Fruit fly (Drosophila melanogaster) whole organism, adult: ENCODE data around the gene qtc.

Experiments used
- CG11617 ChIP-seq: fragments of 200-800 bp; sonication (Bioruptor generic); optimal IDR thresholded peaks from 2 replicates; lab custom pipeline; 2017; ENCODE audit warnings: mild to moderate bottlenecking, missing biosample characterization, missing genetic modification reagents, missing genetic modification characterization
- CG12768 ChIP-seq: fragments of 200-800 bp; sonication (Bioruptor generic); optimal IDR thresholded peaks from 2 replicates; lab custom pipeline; 2017; ENCODE audit warnings: missing biosample characterization, missing genetic modification characterization, mild to moderate bottlenecking, moderate library complexity, missing genetic modification reagents
- CG14711 ChIP-seq: fragments of 200-800 bp; sonication (Bioruptor generic); optimal IDR thresholded peaks from 2 replicates; lab custom pipeline; 2018; ENCODE audit warnings: missing biosample characterization, mild to moderate bottlenecking, missing genetic modification characterization, moderate library complexity
- CG1620 ChIP-seq: fragments of 200-800 bp; sonication (Bioruptor generic); optimal IDR thresholded peaks from 2 replicates; lab custom pipeline; 2016; ENCODE audit warnings: missing biosample characterization, missing genetic modification characterization
- CG33017 ChIP-seq: fragments of 200-800 bp; sonication (Bioruptor generic); optimal IDR thresholded peaks from 2 replicates; lab custom pipeline; 2018; ENCODE audit warnings: missing biosample characterization, mild to moderate bottlenecking, missing genetic modification characterization, moderate library complexity
- CG5204 ChIP-seq: fragments of 200-800 bp; sonication (Bioruptor generic); optimal IDR thresholded peaks from 2 replicates; lab custom pipeline; 2016; ENCODE audit warnings: missing biosample characterization, missing genetic modification characterization
- CG7045 ChIP-seq: fragments of 200-800 bp; sonication (Bioruptor generic); optimal IDR thresholded peaks from 2 replicates; lab custom pipeline; 2017; ENCODE audit warnings: missing biosample characterization, mild to moderate bottlenecking, missing genetic modification characterization
- CG7101 ChIP-seq: fragments of 200-800 bp; sonication (Bioruptor generic); optimal IDR thresholded peaks from 2 replicates; lab custom pipeline; 2018; ENCODE audit warnings: missing biosample characterization, mild to moderate bottlenecking, missing genetic modification characterization, moderate library complexity
- Clk ChIP-seq: fragments of 200-800 bp; sonication (Bioruptor generic); optimal IDR thresholded peaks from 2 replicates; lab custom pipeline; 2017; ENCODE audit warnings: missing biosample characterization, missing genetic modification characterization
- Crg-1 ChIP-seq: fragments of 200-800 bp; sonication (Bioruptor generic); optimal IDR thresholded peaks from 2 replicates; lab custom pipeline; 2016; ENCODE audit warnings: missing biosample characterization, missing genetic modification characterization
- Hr96 ChIP-seq: fragments of 200-800 bp; sonication (Bioruptor generic); optimal IDR thresholded peaks from 2 replicates; lab custom pipeline; 2016; ENCODE audit warnings: missing biosample characterization, missing genetic modification characterization
- Mnt ChIP-seq: fragments of 200-800 bp; sonication (Bioruptor generic); optimal IDR thresholded peaks from 2 replicates; lab custom pipeline; 2016; ENCODE audit warnings: missing biosample characterization, mild to moderate bottlenecking, missing genetic modification characterization
- bab1 ChIP-seq: fragments of 200-800 bp; sonication (Bioruptor generic); optimal IDR thresholded peaks from 3 replicates; lab custom pipeline; 2019; ENCODE audit warnings: missing biosample characterization, mild to moderate bottlenecking, missing genetic modification characterization, moderate library complexity
- cic ChIP-seq: fragments of 200-800 bp; sonication (Bioruptor generic); optimal IDR thresholded peaks from 2 replicates; lab custom pipeline; 2017; ENCODE audit warnings: missing biosample characterization, mild to moderate bottlenecking, missing genetic modification characterization, moderate library complexity
- cnc ChIP-seq, 2 experiments: fragments of >200 bp; optimal IDR thresholded peaks; 2 replicates each; lab custom pipeline; 2017
- kay ChIP-seq: fragments of 200-800 bp; sonication (Bioruptor generic); peaks from one replicate; lab custom pipeline; 2016; ENCODE audit warnings: missing biosample characterization, missing genetic modification characterization, borderline replicate concordance
- ovo ChIP-seq: fragments of 200-800 bp; sonication (Bioruptor generic); optimal IDR thresholded peaks from 2 replicates; lab custom pipeline; 2016; ENCODE audit warnings: missing biosample characterization, missing genetic modification characterization
- pad ChIP-seq: fragments of 200-800 bp; sonication (Bioruptor generic); optimal IDR thresholded peaks from 3 replicates; lab custom pipeline; 2017; ENCODE audit warnings: missing biosample characterization, missing genetic modification characterization, mild to moderate bottlenecking, moderate library complexity, missing genetic modification reagents
- tj ChIP-seq: fragments of 200-800 bp; sonication (Bioruptor generic); optimal IDR thresholded peaks from 3 replicates; lab custom pipeline; 2017; ENCODE audit warnings: missing biosample characterization, mild to moderate bottlenecking, missing genetic modification characterization, moderate library complexity
- toe ChIP-seq: fragments of 200-800 bp; sonication (Bioruptor generic); optimal IDR thresholded peaks from 2 replicates; lab custom pipeline; 2016; ENCODE audit warnings: missing biosample characterization, missing genetic modification characterization

qtc gene

dm6 chr2L:5092992-5093695, 32.5 kb downstream of the qtc start, which contains the start of gene Pgant5:
Gene Pgant5, minus strand, starts transcription at chr2L:5093592.
- TF ChIP-seq cnc (optimal IDR thresholded peaks at IDR 0.05; lab: Kevin White, UChicago) (no peak), pad (GFP tag; lab: Kevin White, UChicago) (peak; percentile 4), CG5204 (GFP tag; lab: Kevin White, UChicago) (no peak), cic (GFP tag; lab: Kevin White, UChicago) (peak; percentile 55), bab1 (GFP tag; lab: Kevin White, UChicago) (no peak), CG7045 (GFP tag; lab: Kevin White, UChicago) (peak; percentile 27), ovo (GFP tag; lab: Kevin White, UChicago) (no peak), CG7101 (peak; percentile 3), kay (GFP tag; lab: Kevin White, UChicago) (no peak), CG14711 (no peak), CG33017 (tag; lab: Kevin White, UChicago) (peak; percentile 57), CG1620 (GFP tag; lab: Kevin White, UChicago) (peak; percentile 42), Mnt (GFP tag; lab: Kevin White, UChicago) (peak; percentile 49), CG11617 (GFP tag; lab: Kevin White, UChicago) (peak; percentile 29), toe (no peak), tj (GFP tag; lab: Kevin White, UChicago) (peak; percentile 52), CG12768 (peak; percentile 50), Crg-1 (GFP tag; lab: Kevin White, UChicago) (no peak), Hr96 (GFP tag; lab: Kevin White, UChicago) (peak; percentile 63), Clk (no peak)

DNA sequence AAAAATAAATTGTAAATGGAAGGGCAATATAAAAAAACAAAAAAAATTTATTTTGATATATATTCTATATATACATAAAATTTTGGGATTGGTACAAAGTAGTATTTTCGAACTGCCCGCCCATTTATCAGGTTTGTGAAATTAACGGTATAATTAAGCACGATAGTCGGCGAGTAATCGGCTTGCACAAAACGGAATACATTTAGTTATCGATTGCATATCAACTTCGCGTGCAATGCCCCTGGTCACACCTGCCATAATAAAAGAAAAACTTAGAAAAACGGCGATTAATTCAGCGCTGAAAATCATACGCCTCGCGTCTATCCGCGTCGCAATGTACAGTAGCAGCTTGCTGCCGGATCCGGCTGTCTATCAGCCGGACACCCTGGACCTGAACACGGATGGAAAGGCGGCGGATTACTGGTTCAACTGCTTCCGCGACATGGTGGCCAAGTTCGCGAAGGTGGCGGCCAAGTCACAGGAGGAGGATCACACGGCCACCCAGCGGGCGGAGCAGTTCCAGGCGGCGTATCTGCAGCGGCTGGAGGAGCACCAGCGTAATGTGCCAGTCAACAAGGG, 33.2 kb downstream of the qtc start, which contains the start of gene CG5828:
TSS of gene CG5828 (plus strand) at position 205 of the 579 bp plus-strand sequence.
- TF ChIP-seq bab1 (GFP tag; lab: Kevin White, UChicago) (peak; percentile 21), CG1620 (GFP tag; lab: Kevin White, UChicago) (no peak), ovo (GFP tag; lab: Kevin White, UChicago) (peak; percentile 60)

DNA sequence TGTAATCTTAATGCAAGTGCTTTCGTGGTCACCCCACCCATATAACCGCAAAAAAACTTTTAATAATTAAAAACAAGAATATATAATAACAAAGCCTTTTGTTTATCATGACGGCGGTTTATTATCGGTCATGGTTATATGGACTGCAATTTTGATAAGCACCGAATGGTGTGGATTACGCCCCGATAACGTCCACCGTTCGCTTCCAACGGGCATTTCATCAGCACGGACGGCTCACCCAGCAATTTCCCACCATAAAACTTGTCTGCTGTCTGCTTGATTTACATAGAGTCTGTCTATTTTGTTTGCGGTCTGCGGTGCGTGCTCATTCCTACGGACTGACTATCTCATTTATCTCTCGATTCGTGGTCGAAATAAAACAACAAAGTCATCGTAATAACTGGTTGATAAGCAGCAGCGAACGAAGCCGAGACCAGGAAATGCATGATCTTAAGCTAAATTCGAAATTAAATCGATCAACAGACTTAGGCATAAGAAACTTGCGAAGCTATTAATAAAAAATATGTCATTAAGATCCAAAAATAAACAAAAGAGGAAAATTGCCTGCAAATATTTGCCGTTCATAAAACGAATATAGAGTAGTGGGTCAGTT, 34.8 kb downstream of the qtc start:
- peak; percentile 1 for TF ChIP-seq pad (GFP tag; lab: Kevin White, UChicago)
- no peak for TF ChIP-seq toe
- peak; percentile 81 for TF ChIP-seq CG33017 (tag; lab: Kevin White, UChicago)
- peak; percentile 41 for TF ChIP-seq CG11617 (GFP tag; lab: Kevin White, UChicago)
- peak; percentile 10 for TF ChIP-seq Clk
- TF ChIP-seq CG12768: peak; percentile 79
- TF ChIP-seq ovo (GFP tag; lab: Kevin White, UChicago): no peak
- TF ChIP-seq cic (GFP tag; lab: Kevin White, UChicago): peak; percentile 80
- peak; percentile 27 for TF ChIP-seq CG7101
- peak; percentile 53 for TF ChIP-seq CG7045 (GFP tag; lab: Kevin White, UChicago)

DNA sequence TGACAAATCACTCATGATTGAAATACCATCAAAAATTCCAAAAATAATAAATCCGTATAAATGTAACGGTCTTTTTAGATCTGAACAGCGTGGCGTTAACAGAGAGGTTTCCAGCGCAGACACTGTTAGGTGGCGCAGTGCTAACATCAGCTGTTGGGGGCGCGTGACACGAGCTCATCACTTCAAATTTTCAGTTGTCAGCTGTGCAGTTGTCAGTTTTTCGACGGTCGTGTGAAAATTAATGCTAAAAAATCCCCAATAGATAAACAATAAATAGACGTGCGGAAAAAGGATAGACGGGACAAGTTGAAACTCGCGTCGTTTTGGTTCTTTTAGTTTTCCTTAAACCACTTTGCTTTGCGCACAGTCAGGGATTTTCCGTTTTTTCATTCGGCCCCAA, 35.6 kb downstream of the qtc start, which contains the start of gene CG4230:
TSS of gene CG4230 (plus strand) at position 6 of the 400 bp plus-strand sequence.
- TF ChIP-seq CG1620 (GFP tag; lab: Kevin White, UChicago) (no peak), tj (GFP tag; lab: Kevin White, UChicago) (no peak), Mnt (GFP tag; lab: Kevin White, UChicago) (peak; percentile 10), cic (GFP tag; lab: Kevin White, UChicago) (peak; percentile 5), CG7101 (no peak), CG12768 (no peak), bab1 (GFP tag; lab: Kevin White, UChicago) (peak; percentile 45), CG14711 (peak; percentile 11)

DNA sequence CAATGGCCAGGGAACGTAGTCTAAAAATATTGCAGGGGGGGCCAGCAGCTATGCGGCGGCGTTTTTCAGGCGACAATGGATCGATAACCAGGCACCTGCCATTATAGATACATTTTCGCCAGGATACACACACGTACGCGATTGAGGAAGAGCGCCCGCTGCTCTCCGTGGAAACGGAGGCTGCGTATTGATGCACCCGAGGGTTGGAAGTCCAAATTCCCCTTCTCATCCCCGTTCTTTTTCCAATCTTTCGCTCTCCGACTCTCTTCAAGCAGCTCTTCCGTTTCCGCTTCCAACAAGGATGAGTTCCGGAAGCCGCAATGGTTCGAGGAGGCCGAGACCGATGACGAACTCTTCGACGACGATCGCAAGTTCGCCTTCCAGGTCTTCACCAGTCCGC, 36.1 kb downstream of the qtc start:
- TF ChIP-seq CG33017 (tag; lab: Kevin White, UChicago) (no peak), bab1 (GFP tag; lab: Kevin White, UChicago) (no peak), toe (no peak), pad (GFP tag; lab: Kevin White, UChicago) (no peak), CG14711 (no peak), CG7045 (GFP tag; lab: Kevin White, UChicago) (no peak), Mnt (GFP tag; lab: Kevin White, UChicago) (no peak)

DNA sequence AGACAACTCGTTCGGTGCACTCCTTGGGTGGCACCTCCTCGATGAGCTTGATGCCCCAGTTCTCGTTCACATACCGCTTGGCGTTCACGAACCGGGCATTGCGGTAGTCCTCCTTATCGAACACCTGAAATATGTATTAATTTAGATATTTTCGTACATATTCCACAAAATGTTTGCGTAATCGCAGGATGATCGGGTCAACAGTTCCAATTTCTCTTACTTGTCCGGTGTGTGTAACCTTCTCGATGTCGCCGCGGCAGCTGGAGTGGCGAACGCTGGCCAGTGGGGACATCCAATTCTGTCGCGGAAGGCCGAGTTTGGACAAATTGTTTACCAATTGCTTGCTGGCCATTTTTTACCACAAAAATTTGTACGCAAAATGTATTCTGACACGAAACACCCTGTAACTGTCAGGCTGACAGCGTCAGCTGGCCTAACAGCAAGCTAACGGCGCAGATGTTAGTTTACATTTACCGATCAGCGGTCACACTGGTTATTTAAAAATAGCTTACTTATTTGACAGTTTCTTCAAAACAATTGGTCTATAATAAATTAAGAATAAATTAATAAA, 39.3 kb downstream of the qtc start, which contains the start of gene ND-13A:
TSS of gene ND-13A (minus strand) at position 499 of the 571 bp plus-strand sequence.
- TF ChIP-seq CG7045 (GFP tag; lab: Kevin White, UChicago): no peak
- TF ChIP-seq Crg-1 (GFP tag; lab: Kevin White, UChicago): no peak
- no peak for TF ChIP-seq Clk
- TF ChIP-seq CG1620 (GFP tag; lab: Kevin White, UChicago): no peak
- no peak for TF ChIP-seq ovo (GFP tag; lab: Kevin White, UChicago)
- TF ChIP-seq bab1 (GFP tag; lab: Kevin White, UChicago): peak; percentile 44
- no peak for TF ChIP-seq kay (GFP tag; lab: Kevin White, UChicago)
